Fruit fly (Drosophila melanogaster) whole organism, embryonic: Measurements from ENCODE around the gene CG43797.

Source experiments
- CG10274 ChIP-seq: fragments of 200-800 bp; sonication (Bioruptor generic); optimal IDR thresholded peaks from 3 replicates; lab custom pipeline; 2017; ENCODE audit warnings: missing biosample characterization, mild to moderate bottlenecking, missing genetic modification characterization
- CG10321 ChIP-seq: fragments of 200-800 bp; sonication (Bioruptor generic); IDR thresholded peaks from 2 replicates; pipeline ENCODE4 v1.3.6; 2022; ENCODE audit warnings: missing biosample characterization, missing genetic modification characterization
- CG11696 ChIP-seq: fragments of 200-800 bp; sonication (Bioruptor generic); IDR thresholded peaks from 2 replicates; pipeline ENCODE4 v1.3.6; 2022; ENCODE audit warnings: missing biosample characterization, missing genetic modification characterization
- CG15073 ChIP-seq: fragments of 200-800 bp; sonication (Bioruptor generic); optimal IDR thresholded peaks from 2 replicates; lab custom pipeline; 2016; ENCODE audit warnings: missing biosample characterization, missing genetic modification characterization
- CG1603 ChIP-seq: fragments of 200-800 bp; sonication (Bioruptor generic); optimal IDR thresholded peaks from 2 replicates; lab custom pipeline; 2019; ENCODE audit warnings: missing biosample characterization, mild to moderate bottlenecking, missing genetic modification characterization, moderate library complexity
- CG1647 ChIP-seq: fragments of 200-800 bp; sonication (Bioruptor generic); optimal IDR thresholded peaks from 3 replicates; lab custom pipeline; 2016; ENCODE audit warnings: missing biosample characterization, missing genetic modification characterization
- CG17802 ChIP-seq: fragments of 200-800 bp; sonication (Bioruptor generic); optimal IDR thresholded peaks from 2 replicates; lab custom pipeline; 2018; ENCODE audit warnings: missing biosample characterization, mild to moderate bottlenecking, missing genetic modification characterization, moderate library complexity
- CG1792 ChIP-seq: fragments of 200-800 bp; sonication (Bioruptor generic); optimal IDR thresholded peaks from 2 replicates; lab custom pipeline; 2016; ENCODE audit warnings: missing biosample characterization, missing genetic modification characterization
- CG2678 ChIP-seq: fragments of 200-800 bp; sonication (Bioruptor generic); optimal IDR thresholded peaks from 3 replicates; lab custom pipeline; 2019; ENCODE audit warnings: missing biosample characterization, mild to moderate bottlenecking, missing genetic modification characterization, moderate library complexity
- CG31224 ChIP-seq: fragments of 200-800 bp; sonication (Bioruptor generic); IDR thresholded peaks from 2 replicates; pipeline ENCODE4 v1.3.6; 2022; ENCODE audit warnings: missing biosample characterization, missing genetic modification characterization
- CG32772 ChIP-seq: fragments of 200-800 bp; sonication (Bioruptor generic); IDR thresholded peaks from 2 replicates; pipeline ENCODE4 v1.3.6; 2022; ENCODE audit warnings: missing biosample characterization, missing genetic modification characterization
- CG34224 ChIP-seq: fragments of 200-800 bp; sonication (Bioruptor generic); IDR thresholded peaks from 3 replicates; pipeline ENCODE4 v1.3.6; 2022; ENCODE audit warnings: missing biosample characterization, missing genetic modification characterization; ENCODE audit not compliant: partially characterized antibody
- CG5180 ChIP-seq: fragments of 200-800 bp; sonication (Bioruptor generic); optimal IDR thresholded peaks from 3 replicates; lab custom pipeline; 2017; ENCODE audit warnings: missing biosample characterization, missing genetic modification characterization, mild to moderate bottlenecking, moderate library complexity, missing genetic modification reagents
- CG8359 ChIP-seq: fragments of 200-800 bp; sonication (Bioruptor generic); optimal IDR thresholded peaks from 2 replicates; lab custom pipeline; 2017; ENCODE audit warnings: missing biosample characterization, mild to moderate bottlenecking, missing genetic modification characterization, borderline replicate concordance
- CG8944 ChIP-seq: fragments of 200-800 bp; sonication (Bioruptor generic); optimal IDR thresholded peaks from 3 replicates; lab custom pipeline; 2016; ENCODE audit warnings: missing biosample characterization, missing genetic modification characterization
- CG9817 ChIP-seq: fragments of 200-800 bp; sonication (Bioruptor generic); optimal IDR thresholded peaks from 2 replicates; lab custom pipeline; 2018; ENCODE audit warnings: missing biosample characterization, mild to moderate bottlenecking, missing genetic modification characterization, moderate library complexity
- Camta ChIP-seq: fragments of 200-800 bp; sonication (Bioruptor generic); optimal IDR thresholded peaks from 2 replicates; lab custom pipeline; 2016; ENCODE audit warnings: missing biosample characterization, missing genetic modification characterization
- CkIIα-i1 ChIP-seq: fragments of 200-800 bp; sonication (Bioruptor generic); IDR thresholded peaks from 2 replicates; pipeline ENCODE4 v1.3.6; 2022; ENCODE audit warnings: missing biosample characterization, missing genetic modification characterization
- Dek ChIP-seq: fragments of 200-800 bp; sonication (Bioruptor generic); optimal IDR thresholded peaks from 3 replicates; lab custom pipeline; 2019; ENCODE audit warnings: missing biosample characterization, mild to moderate bottlenecking, missing genetic modification characterization, moderate library complexity
- Dref ChIP-seq: fragments of 200-800 bp; sonication (Bioruptor generic); IDR thresholded peaks from 2 replicates; pipeline ENCODE4 v1.3.6; 2022; ENCODE audit warnings: missing biosample characterization, missing genetic modification characterization
- HHEX ChIP-seq: fragments of 200-800 bp; sonication (Bioruptor generic); optimal IDR thresholded peaks from 3 replicates; lab custom pipeline; 2017; ENCODE audit warnings: missing biosample characterization, mild to moderate bottlenecking, missing genetic modification characterization, missing genetic modification reagents
- HLHmδ ChIP-seq: fragments of 200-800 bp; sonication (Bioruptor generic); optimal IDR thresholded peaks from 2 replicates; lab custom pipeline; 2018; ENCODE audit warnings: missing biosample characterization, mild to moderate bottlenecking, missing genetic modification characterization, moderate library complexity
- Hr51 ChIP-seq, 2 experiments: fragments of 200-800 bp; sonication (Bioruptor generic); optimal IDR thresholded peaks; 2 replicates in 1 of 2; 3 replicates in 1 of 2; lab custom pipeline; 2016 to 2018; ENCODE audit warnings: missing biosample characterization in 2 of 2, missing genetic modification characterization in 2 of 2, mild to moderate bottlenecking in 1 of 2, moderate library complexity in 1 of 2
- Meics ChIP-seq: fragments of 200-800 bp; sonication (Bioruptor generic); optimal IDR thresholded peaks from 2 replicates; lab custom pipeline; 2017; ENCODE audit warnings: missing biosample characterization, mild to moderate bottlenecking, missing genetic modification characterization
- Optix ChIP-seq: fragments of 200-800 bp; sonication (Bioruptor generic); IDR thresholded peaks from 3 replicates; pipeline ENCODE4 v1.3.6; 2022; ENCODE audit warnings: missing biosample characterization, missing genetic modification characterization
- Rx ChIP-seq: fragments of 200-800 bp; sonication (Bioruptor generic); IDR thresholded peaks from 2 replicates; pipeline ENCODE4 v1.3.6; 2022; ENCODE audit warnings: missing biosample characterization, missing genetic modification characterization
- TFAM ChIP-seq: fragments of 200-800 bp; sonication (Bioruptor generic); optimal IDR thresholded peaks from 2 replicates; lab custom pipeline; 2017; ENCODE audit warnings: missing biosample characterization, missing genetic modification characterization, inconsistent platforms
- Taf1 ChIP-seq: fragments of 200-800 bp; sonication (Bioruptor generic); IDR thresholded peaks from 2 replicates; pipeline ENCODE4 v1.3.6; 2022; ENCODE audit warnings: missing biosample characterization, missing genetic modification characterization
- abd-A ChIP-seq: fragments of 200-800 bp; sonication (Bioruptor generic); optimal IDR thresholded peaks from 3 replicates; lab custom pipeline; 2019; ENCODE audit warnings: missing biosample characterization, mild to moderate bottlenecking, missing genetic modification characterization, moderate library complexity
- ara ChIP-seq: fragments of 200-800 bp; sonication (Bioruptor generic); IDR thresholded peaks from 2 replicates; pipeline ENCODE4 v1.3.6; 2022; ENCODE audit warnings: missing biosample characterization, missing genetic modification characterization
- cad ChIP-seq: fragments of >200 bp; optimal IDR thresholded peaks from 2 replicates; lab custom pipeline; 2017; ENCODE audit warnings: missing biosample characterization, missing genetic modification characterization
- ci ChIP-seq: fragments of 200-800 bp; sonication (Bioruptor generic); IDR thresholded peaks from 3 replicates; pipeline ENCODE4 v1.3.6; 2022; ENCODE audit warnings: missing biosample characterization, missing genetic modification characterization
- corto ChIP-seq: fragments of 200-800 bp; sonication (Bioruptor generic); optimal IDR thresholded peaks from 2 replicates; lab custom pipeline; 2016; ENCODE audit warnings: missing biosample characterization, mild to moderate bottlenecking, missing genetic modification characterization, moderate library complexity
- crc ChIP-seq: fragments of 200-800 bp; sonication (Bioruptor generic); optimal IDR thresholded peaks from 2 replicates; lab custom pipeline; 2016; ENCODE audit warnings: missing biosample characterization, missing genetic modification characterization
- cwo ChIP-seq: fragments of 200-800 bp; sonication (Bioruptor generic); optimal IDR thresholded peaks from 3 replicates; lab custom pipeline; 2017; ENCODE audit warnings: missing biosample characterization, missing genetic modification characterization, mild to moderate bottlenecking, moderate library complexity, missing genetic modification reagents
- dysf ChIP-seq: fragments of 200-800 bp; sonication (Bioruptor generic); IDR thresholded peaks from 3 replicates; pipeline ENCODE4 v1.3.6; 2022; ENCODE audit warnings: missing biosample characterization, missing genetic modification characterization
- ftz-f1 ChIP-seq: fragments of 200-800 bp; sonication (Bioruptor generic); optimal IDR thresholded peaks from 2 replicates; lab custom pipeline; 2016; ENCODE audit warnings: missing biosample characterization, missing genetic modification characterization
- her ChIP-seq: fragments of 200-800 bp; sonication (Bioruptor generic); optimal IDR thresholded peaks from 2 replicates; lab custom pipeline; 2016; ENCODE audit warnings: missing biosample characterization, missing genetic modification characterization
- hth ChIP-seq: fragments of >200 bp; optimal IDR thresholded peaks from 2 replicates; lab custom pipeline; 2017; ENCODE audit warnings: inconsistent platforms
- knrl ChIP-seq: fragments of 200-800 bp; sonication (Bioruptor generic); IDR thresholded peaks from 3 replicates; pipeline ENCODE4 v1.3.6; 2022; ENCODE audit warnings: missing biosample characterization, missing genetic modification characterization; ENCODE audit not compliant: partially characterized antibody
- nerfin-2 ChIP-seq: fragments of 200-800 bp; sonication (Bioruptor generic); IDR thresholded peaks from 2 replicates; pipeline ENCODE4 v1.3.6; 2022; ENCODE audit warnings: missing biosample characterization, missing genetic modification characterization; ENCODE audit not compliant: partially characterized antibody
- p53 ChIP-seq: fragments of 200-800 bp; sonication (Bioruptor generic); optimal IDR thresholded peaks from 2 replicates; lab custom pipeline; 2016; ENCODE audit warnings: missing biosample characterization, missing genetic modification characterization
- pb ChIP-seq: fragments of 200-800 bp; sonication (Bioruptor generic); optimal IDR thresholded peaks from 3 replicates; lab custom pipeline; 2016; ENCODE audit warnings: missing biosample characterization, missing genetic modification characterization
- pita ChIP-seq: fragments of 200-800 bp; sonication (Bioruptor generic); optimal IDR thresholded peaks from 2 replicates; lab custom pipeline; 2017; ENCODE audit warnings: missing biosample characterization, mild to moderate bottlenecking, missing genetic modification characterization
- pzg ChIP-seq: fragments of 200-800 bp; sonication (Bioruptor generic); optimal IDR thresholded peaks from 3 replicates; lab custom pipeline; 2018; ENCODE audit warnings: missing biosample characterization, mild to moderate bottlenecking, missing genetic modification characterization, moderate library complexity
- ranshi ChIP-seq: fragments of 200-800 bp; sonication (Bioruptor generic); IDR thresholded peaks from 2 replicates; pipeline ENCODE4 v1.3.6; 2022; ENCODE audit warnings: missing biosample characterization, missing genetic modification characterization
- sisA ChIP-seq: fragments of 200-800 bp; sonication (Bioruptor generic); IDR thresholded peaks from 2 replicates; pipeline ENCODE4 v1.3.6; 2022; ENCODE audit warnings: missing biosample characterization, missing genetic modification characterization
- slou ChIP-seq: fragments of 200-800 bp; sonication (Bioruptor generic); optimal IDR thresholded peaks from 3 replicates; lab custom pipeline; 2016; ENCODE audit warnings: missing biosample characterization, missing genetic modification characterization
- tll ChIP-seq, 2 experiments: fragments of 200-800 bp in 1 of 2; fragments of >200 bp in 1 of 2; sonication (Bioruptor generic) in 1 of 2; optimal IDR thresholded peaks; 2 replicates each; lab custom pipeline; 2017 to 2019; ENCODE audit warnings: missing biosample characterization in 2 of 2, missing genetic modification characterization in 2 of 2, mild to moderate bottlenecking in 1 of 2, moderate library complexity in 1 of 2
- toy ChIP-seq: fragments of 200-800 bp; sonication (Bioruptor generic); IDR thresholded peaks from 2 replicates; pipeline ENCODE4 v1.3.6; 2022; ENCODE audit warnings: missing biosample characterization, missing genetic modification characterization

Gene CG43797

DNA sequence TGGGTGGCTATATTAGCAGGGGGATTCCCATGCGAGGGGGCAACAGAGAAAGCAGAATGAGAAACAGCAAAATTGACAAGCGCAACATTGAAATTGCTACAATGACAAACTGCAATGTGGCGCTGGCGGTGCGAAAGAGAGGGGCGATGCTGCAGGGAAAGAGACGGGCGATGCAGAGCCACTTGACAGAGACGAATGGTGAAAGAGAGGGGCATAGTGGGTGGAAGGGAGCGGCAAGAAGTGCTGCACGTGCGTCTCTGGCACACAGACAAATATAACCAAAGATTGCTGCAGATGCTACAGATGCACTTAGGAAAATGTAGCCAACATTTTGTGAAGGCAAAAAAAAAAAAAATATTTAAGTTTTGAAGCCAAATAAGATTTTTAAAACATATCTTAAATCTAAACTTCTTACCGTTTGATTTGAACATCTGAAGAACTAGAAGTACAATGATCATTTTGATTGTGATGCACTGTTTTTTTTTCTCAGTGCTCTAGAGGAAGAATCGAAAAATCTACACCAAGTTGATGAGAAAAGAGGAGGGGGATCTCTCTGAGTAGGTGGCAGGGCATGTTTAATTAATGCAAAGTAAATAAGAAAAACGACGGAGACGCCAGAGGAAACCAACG is 45.5 kb downstream of the CG43797 start (continued):
- TF ChIP-seq ftz-f1 (GFP tag; lab: Kevin White, UChicago): no peak
- no peak for TF ChIP-seq CG34224 (GFP tag; lab: Robert Waterston, UW)
- no peak for TF ChIP-seq pzg
- TF ChIP-seq Meics (GFP tag; lab: Kevin White, UChicago): no peak
- peak; percentile 16 for TF ChIP-seq HHEX
- TF ChIP-seq CG8359 (GFP tag; lab: Kevin White, UChicago): peak; percentile 40
- peak; percentile 33 for TF ChIP-seq CG8944 (GFP tag; lab: Kevin White, UChicago)
- peak; percentile 71; the same call in 1 of the 2 replicates for TF ChIP-seq ara (GFP tag; lab: Robert Waterston, UW)
- no peak for TF ChIP-seq slou
- no peak for TF ChIP-seq crc (GFP tag; lab: Kevin White, UChicago)
- no peak for TF ChIP-seq abd-A (tag; lab: Kevin White, UChicago)
- TF ChIP-seq CG15073 (GFP tag; lab: Kevin White, UChicago): no peak
- no peak for TF ChIP-seq HLHmδ
- TF ChIP-seq tll (GFP tag; optimal IDR thresholded peaks at IDR 0.05; lab: Kevin White, UChicago): no peak
- TF ChIP-seq Rx (GFP tag; lab: Robert Waterston, UW): peak; percentile 46
- TF ChIP-seq Dek (tag; lab: Kevin White, UChicago): no peak
- no peak for TF ChIP-seq Taf1
- TF ChIP-seq pita: no peak
- no peak for TF ChIP-seq p53 (GFP tag; lab: Kevin White, UChicago)
- no peak for TF ChIP-seq CG11696 (GFP tag; lab: Robert Waterston, UW)
- TF ChIP-seq CkIIα-i1 (GFP tag; lab: Robert Waterston, UW): no peak
- no peak for TF ChIP-seq pb (GFP tag; lab: Kevin White, UChicago)
- peak; percentile 84 for TF ChIP-seq ci (GFP tag; lab: Robert Waterston, UW)
- TF ChIP-seq knrl (GFP tag; lab: Robert Waterston, UW): no peak
- no peak for TF ChIP-seq hth (lab: Kevin White, UChicago)
- TF ChIP-seq CG17802 (tag; lab: Kevin White, UChicago): no peak
- TF ChIP-seq cad: no peak
- no peak for TF ChIP-seq CG10274 (GFP tag; lab: Kevin White, UChicago)
- TF ChIP-seq CG1792 (GFP tag; lab: Kevin White, UChicago): no peak
- TF ChIP-seq her (GFP tag; lab: Kevin White, UChicago): no peak
- no peak for TF ChIP-seq corto (GFP tag; lab: Kevin White, UChicago)
- peak; percentile 79 for TF ChIP-seq CG32772 (GFP tag; lab: Robert Waterston, UW)
- TF ChIP-seq dysf (GFP tag; lab: Robert Waterston, UW): peak; percentile 31; the same call in 1 of the 3 replicates
- TF ChIP-seq toy: no peak
- peak; percentile 67 for TF ChIP-seq CG2678 (tag; lab: Kevin White, UChicago)
- no peak for TF ChIP-seq Optix
- peak; percentile 6 for TF ChIP-seq CG9817 (tag; lab: Kevin White, UChicago)
- no peak for TF ChIP-seq Dref (GFP tag; lab: Robert Waterston, UW)
- TF ChIP-seq CG5180 (GFP tag; lab: Kevin White, UChicago): no peak
- TF ChIP-seq TFAM (GFP tag; lab: Kevin White, UChicago): no peak
- TF ChIP-seq sisA: peak; percentile 77
- 0 out of 2 replicates have a peak, but pooled peaks have one; percentile 38 for TF ChIP-seq CG10321
- peak; percentile 37 for TF ChIP-seq Camta (GFP tag; lab: Kevin White, UChicago)
- no peak for TF ChIP-seq nerfin-2 (GFP tag; lab: Robert Waterston, UW)
- TF ChIP-seq ranshi (GFP tag; lab: Robert Waterston, UW): peak; percentile 62; the same call in 1 of the 2 replicates
- peak in 1 of 2 experiments; percentile 34 for TF ChIP-seq Hr51 (GFP tag; optimal IDR thresholded peaks at IDR 0.05; lab: Kevin White, UChicago)
- TF ChIP-seq CG1647: no peak
- peak; percentile 27 for TF ChIP-seq cwo
- peak; percentile 9 for TF ChIP-seq CG1603 (tag; lab: Kevin White, UChicago)
- TF ChIP-seq CG31224 (GFP tag; lab: Robert Waterston, UW): no peak
